Fruit fly (Drosophila melanogaster) whole organism, embryonic: ENCODE data around the gene Pvr.
A peak's percentile ranks its signal among the peaks of the same experiment; 100 is the strongest.

Experiments
- Awh ChIP-seq: fragments of 200-800 bp; sonication (Bioruptor generic); IDR thresholded peaks from 2 replicates; pipeline ENCODE4, ENCODE4 v1.3.6; 2022; ENCODE audit warnings: missing biosample characterization, missing genetic modification characterization
- CG12744 ChIP-seq: fragments of 200-800 bp; sonication (Bioruptor generic); optimal IDR thresholded peaks from 2 replicates; lab custom pipeline; 2016; ENCODE audit warnings: missing biosample characterization, missing genetic modification characterization
- Drgx ChIP-seq: fragments of 200-800 bp; sonication (Bioruptor generic); IDR thresholded peaks from 2 replicates; pipeline ENCODE4 v1.3.6; 2022; ENCODE audit warnings: missing biosample characterization, missing genetic modification characterization
- Hsf ChIP-seq: fragments of 200-800 bp; sonication (Bioruptor generic); optimal IDR thresholded peaks from 3 replicates; lab custom pipeline; 2016; ENCODE audit warnings: missing biosample characterization, missing genetic modification characterization
- Oaz ChIP-seq: fragments of 200-800 bp; sonication (Bioruptor generic); IDR thresholded peaks from 2 replicates; pipeline ENCODE4 v1.3.6; 2022; ENCODE audit warnings: missing biosample characterization, missing genetic modification characterization
- pros ChIP-seq: fragments of 200-800 bp; sonication (Bioruptor generic); optimal IDR thresholded peaks from 3 replicates; lab custom pipeline; 2019; ENCODE audit warnings: missing biosample characterization, mild to moderate bottlenecking, missing genetic modification characterization, moderate library complexity
- sc ChIP-seq, 3 experiments: fragments of >200 bp in 2 of 3; fragments of 200-800 bp in 1 of 3; sonication (Bioruptor generic) in 1 of 3; optimal IDR thresholded peaks; 2 replicates in 2 of 3; 3 replicates in 1 of 3; lab custom pipeline; 2017; ENCODE audit warnings: mild to moderate bottlenecking in 1 of 3, missing biosample characterization in 1 of 3, missing genetic modification characterization in 1 of 3, missing genetic modification reagents in 1 of 3
- stc ChIP-seq: fragments of 200-800 bp; sonication (Bioruptor generic); IDR thresholded peaks from 2 replicates; pipeline ENCODE4 v1.3.6; 2022; ENCODE audit warnings: missing biosample characterization, missing genetic modification characterization

dm6 chr2L:8280225-8280624 is 40.5 kb upstream of the Pvr start:
- TF ChIP-seq CG12744 (GFP tag; lab: Kevin White, UChicago) (no peak), Awh (GFP tag; lab: Robert Waterston, UW) (no peak), stc (GFP tag; lab: Robert Waterston, UW) (no peak), Oaz (no peak), Drgx (GFP tag; lab: Robert Waterston, UW) (0 out of 2 replicates have a peak, but pooled peaks have one; percentile 5), pros (GFP tag; lab: Kevin White, UChicago) (no peak), Hsf (GFP tag; lab: Kevin White, UChicago) (no peak), sc (optimal IDR thresholded peaks at IDR 0.05; lab: Kevin White, UChicago) (no peak), sc (GFP tag; optimal IDR thresholded peaks at IDR 0.05; lab: Kevin White, UChicago) (no peak)
